Fruit fly (Drosophila melanogaster): ENCODE results near the gene CG14625.

CG14625 gene

DNA sequence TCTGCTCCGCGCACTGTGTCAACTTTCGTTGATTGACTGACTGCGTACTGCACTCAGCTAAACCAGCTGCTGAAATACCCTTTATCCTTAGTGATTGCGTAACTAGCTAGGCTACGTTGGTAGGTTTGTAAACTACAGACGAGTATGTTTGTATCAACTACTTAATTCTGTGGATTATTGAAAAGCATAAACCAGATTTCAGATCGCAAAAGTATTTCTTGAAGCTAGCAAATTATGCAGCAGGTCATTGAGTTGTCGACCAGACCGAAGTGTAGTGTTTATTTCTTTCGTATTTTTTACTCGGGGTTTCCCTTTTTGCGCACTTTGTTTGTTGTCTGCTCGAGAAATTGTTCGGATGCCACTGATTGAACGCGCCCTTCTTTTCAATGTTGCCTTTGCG, 49.4 kb downstream of the CG14625 start (continued):
- TF ChIP-seq Sox102F (GFP tag; optimal IDR thresholded peaks at IDR 0.05) (peak; percentile 91), acj6 (GFP tag; optimal IDR thresholded peaks at IDR 0.05) (peak; percentile 85), CG1621 (tag; optimal IDR thresholded peaks at IDR 0.05) (peak; percentile 82), CG8319 (GFP tag; optimal IDR thresholded peaks at IDR 0.05) (peak; percentile 79), eg (GFP tag; IDR thresholded peaks at IDR 0.05) (no peak), Ets21C (GFP tag; optimal IDR thresholded peaks at IDR 0.05) (peak; percentile 82), Eip78C (GFP tag) (peak; percentile 97), Blimp-1 (GFP tag; optimal IDR thresholded peaks at IDR 0.05) (peak; percentile 76), Hr38 (GFP tag; optimal IDR thresholded peaks at IDR 0.05) (no peak), topi (GFP tag; optimal IDR thresholded peaks at IDR 0.05) (peak; percentile 89), fd85E (GFP tag; optimal IDR thresholded peaks at IDR 0.05) (peak; percentile 29), Sox14 (GFP tag; optimal IDR thresholded peaks at IDR 0.05) (peak; percentile 88), net (GFP tag; optimal IDR thresholded peaks at IDR 0.05) (peak; percentile 78), lz (GFP tag; optimal IDR thresholded peaks at IDR 0.05) (peak; percentile 89), CG15336 (GFP tag; IDR thresholded peaks at IDR 0.05) (peak; percentile 40), CG7368 (GFP tag; optimal IDR thresholded peaks at IDR 0.05) (peak; percentile 90), CG11762 (GFP tag; optimal IDR thresholded peaks at IDR 0.05; ENCODE audit: insufficient read depth) (peak; percentile 68), Sox15 (GFP tag; optimal IDR thresholded peaks at IDR 0.05) (peak; percentile 87), CG9139 (GFP tag; optimal IDR thresholded peaks at IDR 0.05) (peak; percentile 72), CG11902 (GFP tag; optimal IDR thresholded peaks at IDR 0.05) (peak; percentile 88), CG6163 (GFP tag; IDR thresholded peaks at IDR 0.05) (peak; percentile 74), Hr4 (GFP tag; optimal IDR thresholded peaks at IDR 0.05) (peak; percentile 50), Smox (GFP tag; optimal IDR thresholded peaks at IDR 0.05) (peak; percentile 87)

DNA sequence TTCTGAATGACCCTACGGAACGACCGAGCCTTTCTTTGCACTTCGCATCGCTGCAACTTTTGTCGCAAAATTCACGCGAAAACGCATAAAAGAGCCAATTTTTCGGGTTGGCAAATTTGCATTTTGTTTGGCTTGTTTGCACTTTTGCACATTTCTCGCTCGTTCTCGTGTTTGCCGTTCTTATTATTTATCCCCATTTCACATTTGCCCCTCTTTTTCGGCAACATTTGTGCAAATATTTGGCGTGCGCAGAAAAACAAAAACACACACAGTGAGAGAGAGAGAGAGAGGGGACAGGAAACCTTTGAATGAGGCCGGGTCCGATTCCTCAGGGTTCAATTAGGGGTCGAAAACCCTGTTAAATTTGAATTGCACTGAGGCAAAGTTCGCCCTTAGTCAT, 50.3 kb downstream of the CG14625 start:
- TF ChIP-seq CG10669 (GFP tag; optimal IDR thresholded peaks at IDR 0.05) (no peak), vri (GFP tag; optimal IDR thresholded peaks at IDR 0.05) (peak; percentile 15), topi (GFP tag; optimal IDR thresholded peaks at IDR 0.05) (peak; percentile 1), Met (GFP tag; optimal IDR thresholded peaks at IDR 0.05) (peak; percentile 17), Sox14 (GFP tag; optimal IDR thresholded peaks at IDR 0.05) (no peak), svp (GFP tag) (no peak), salr (GFP tag; optimal IDR thresholded peaks at IDR 0.05) (no peak), ss (GFP tag; optimal IDR thresholded peaks at IDR 0.05) (no peak), dsx (GFP tag; optimal IDR thresholded peaks at IDR 0.05; ENCODE audit: poor library complexity, severe bottlenecking) (no peak), Lpt (GFP tag; optimal IDR thresholded peaks at IDR 0.05) (no peak)

DNA sequence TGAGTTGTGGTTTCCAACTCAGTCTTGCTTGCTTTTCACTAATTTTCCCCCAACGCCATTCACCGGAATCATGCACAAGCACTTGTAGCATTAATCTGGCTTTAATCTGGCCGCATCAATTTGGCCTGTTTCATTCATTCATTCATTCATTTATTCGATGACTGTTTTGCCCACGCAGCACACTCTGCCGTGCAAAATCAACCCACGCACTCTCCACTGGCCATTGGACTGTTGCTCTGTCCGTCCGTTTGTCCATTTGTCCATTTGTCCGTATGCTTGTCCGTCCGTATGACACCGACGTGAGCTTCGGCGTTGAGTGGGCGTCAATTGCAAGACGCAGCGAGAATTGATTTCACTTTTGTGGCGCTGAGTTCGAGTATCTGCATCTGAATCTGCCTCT, 50.8 kb downstream of the CG14625 start:
- TF ChIP-seq CG8632 (GFP tag; optimal IDR thresholded peaks at IDR 0.05) (no peak), acj6 (GFP tag; optimal IDR thresholded peaks at IDR 0.05) (no peak), esn (GFP tag; optimal IDR thresholded peaks at IDR 0.05) (no peak), CG10669 (GFP tag; optimal IDR thresholded peaks at IDR 0.05) (no peak), eg (GFP tag; IDR thresholded peaks at IDR 0.05) (no peak), CG31627 (GFP tag; optimal IDR thresholded peaks at IDR 0.05) (no peak), salr (GFP tag; optimal IDR thresholded peaks at IDR 0.05) (no peak), CG15336 (GFP tag; IDR thresholded peaks at IDR 0.05) (no peak), Sox14 (GFP tag; optimal IDR thresholded peaks at IDR 0.05) (no peak), Eip78C (GFP tag) (no peak), svp (GFP tag) (no peak), CG34406 (GFP tag; optimal IDR thresholded peaks at IDR 0.05) (no peak), vri (GFP tag; optimal IDR thresholded peaks at IDR 0.05) (no peak), CG1621 (tag; optimal IDR thresholded peaks at IDR 0.05) (no peak)

All from whole organism, prepupa.